Worm (Caenorhabditis elegans) whole organism, L2 larva: ENCODE data around the gene gtf-2H1.
A peak's percentile ranks its signal among the peaks of the same experiment; 100 is the strongest.

Experiments used
- C34F6.9 ChIP-seq: fragments of 150-350 bp; optimal IDR thresholded peaks from 2 replicates; lab custom pipeline; 2014; ENCODE audit warnings: missing biosample characterization, missing genetic modification characterization
- F13H6.1 ChIP-seq: sonication (generic microtip); optimal IDR thresholded peaks from 2 replicates; lab custom pipeline; 2016; ENCODE audit warnings: missing genetic modification characterization, missing compliant biosample characterization
- R02D3.7 ChIP-seq: fragments of 150-350 bp; optimal IDR thresholded peaks from 2 replicates; lab custom pipeline; 2014; ENCODE audit warnings: missing biosample characterization, missing genetic modification characterization
- Y55F3AM.14 ChIP-seq: fragments of 200-800 bp; sonication (Bioruptor generic); optimal IDR thresholded peaks from 2 replicates; lab custom pipeline; 2018; ENCODE audit warnings: mild to moderate bottlenecking, missing genetic modification characterization, missing compliant biosample characterization
- ZK546.5 ChIP-seq: sonication (generic microtip); optimal IDR thresholded peaks from 2 replicates; lab custom pipeline; 2017; ENCODE audit warnings: missing biosample characterization, missing genetic modification characterization
- alr-1 ChIP-seq: fragments of 150-350 bp; optimal IDR thresholded peaks from 2 replicates; lab custom pipeline; 2014; ENCODE audit warnings: missing biosample characterization, missing genetic modification characterization
- aly-2 ChIP-seq: fragments of 150-350 bp; optimal IDR thresholded peaks from 2 replicates; lab custom pipeline; 2014; ENCODE audit warnings: missing biosample characterization, missing genetic modification characterization
- ama-1 ChIP-seq: fragments of 150-350 bp; optimal IDR thresholded peaks from 2 replicates; lab custom pipeline; 2018; ENCODE audit warnings: inconsistent platforms
- blmp-1 ChIP-seq: sonication (generic microtip); optimal IDR thresholded peaks from 2 replicates; lab custom pipeline; 2017; ENCODE audit warnings: missing genetic modification characterization, mild to moderate bottlenecking, missing compliant biosample characterization, antibody characterized with exemption, moderate library complexity; ENCODE audit not compliant: insufficient read depth
- ceh-16 ChIP-seq: fragments of 150-350 bp; optimal IDR thresholded peaks from 2 replicates; lab custom pipeline; 2014; ENCODE audit warnings: missing biosample characterization, missing genetic modification characterization
- ceh-82 ChIP-seq: fragments of 150-350 bp; optimal IDR thresholded peaks from 2 replicates; lab custom pipeline; 2014; ENCODE audit warnings: missing biosample characterization, missing genetic modification characterization
- crh-2 ChIP-seq: sonication (generic microtip); optimal IDR thresholded peaks from 2 replicates; lab custom pipeline; 2017; ENCODE audit warnings: missing biosample characterization, missing genetic modification characterization
- dmd-4 ChIP-seq: sonication (generic microtip); optimal IDR thresholded peaks from 2 replicates; lab custom pipeline; 2017; ENCODE audit warnings: missing biosample characterization, missing genetic modification characterization
- egl-27 ChIP-seq: sonication (generic microtip); optimal IDR thresholded peaks from 3 replicates; lab custom pipeline; 2017; ENCODE audit warnings: missing biosample characterization, missing genetic modification reagents, missing genetic modification characterization
- elt-1 ChIP-seq: fragments of 150-350 bp; optimal IDR thresholded peaks from 2 replicates; lab custom pipeline; 2014; ENCODE audit warnings: missing biosample characterization, missing genetic modification characterization
- elt-3 ChIP-seq: sonication (generic microtip); optimal IDR thresholded peaks from 2 replicates; lab custom pipeline; 2017; ENCODE audit warnings: missing biosample characterization, missing genetic modification characterization
- fos-1 ChIP-seq: fragments of 150-350 bp; optimal IDR thresholded peaks from 2 replicates; lab custom pipeline; 2014; ENCODE audit warnings: missing biosample characterization, missing genetic modification characterization
- gmeb-1 ChIP-seq: fragments of 150-350 bp; optimal IDR thresholded peaks from 2 replicates; lab custom pipeline; 2014; ENCODE audit warnings: missing biosample characterization, missing genetic modification characterization
- lin-11 ChIP-seq: fragments of 150-350 bp; sonication (generic microtip); optimal IDR thresholded peaks from 2 replicates; lab custom pipeline; 2014; ENCODE audit warnings: missing biosample characterization, missing genetic modification characterization, inconsistent platforms, mixed read lengths
- lin-13 ChIP-seq: fragments of 150-350 bp; optimal IDR thresholded peaks from 2 replicates; lab custom pipeline; 2014; ENCODE audit warnings: missing biosample characterization, missing genetic modification reagents, missing genetic modification characterization
- lin-39 ChIP-seq: fragments of 150-350 bp; optimal IDR thresholded peaks from 2 replicates; lab custom pipeline; 2014; ENCODE audit warnings: missing biosample characterization, missing genetic modification reagents, missing genetic modification characterization
- lsy-2 ChIP-seq, 2 experiments: fragments of 150-350 bp in 1 of 2; sonication (generic microtip) in 1 of 2; optimal IDR thresholded peaks; 2 replicates each; lab custom pipeline; 2014 to 2017; ENCODE audit warnings: missing biosample characterization in 2 of 2, missing genetic modification characterization in 2 of 2
- mab-5 ChIP-seq: fragments of 150-350 bp; optimal IDR thresholded peaks from 2 replicates; lab custom pipeline; 2014; ENCODE audit warnings: missing biosample characterization, missing genetic modification characterization
- mbf-1 ChIP-seq: sonication (generic microtip); optimal IDR thresholded peaks from 2 replicates; lab custom pipeline; 2017; ENCODE audit warnings: missing biosample characterization, missing genetic modification characterization
- mdl-1 ChIP-seq, 2 experiments: fragments of 150-350 bp in 1 of 2; sonication (generic microtip) in 1 of 2; optimal IDR thresholded peaks; 2 replicates each; lab custom pipeline; 2017; ENCODE audit warnings: missing biosample characterization in 2 of 2, missing genetic modification characterization in 2 of 2
- nhr-10 ChIP-seq: sonication (generic microtip); optimal IDR thresholded peaks from 2 replicates; lab custom pipeline; 2017; ENCODE audit warnings: missing biosample characterization, missing genetic modification characterization
- nhr-11 ChIP-seq: fragments of 150-350 bp; optimal IDR thresholded peaks from 2 replicates; lab custom pipeline; 2014; ENCODE audit warnings: missing biosample characterization, missing genetic modification characterization
- nhr-12 ChIP-seq: fragments of 150-350 bp; optimal IDR thresholded peaks from 2 replicates; lab custom pipeline; 2014; ENCODE audit warnings: missing biosample characterization, missing genetic modification characterization
- nhr-129 ChIP-seq: fragments of 150-350 bp; optimal IDR thresholded peaks from 2 replicates; lab custom pipeline; 2014; ENCODE audit warnings: missing biosample characterization, missing genetic modification characterization
- nhr-21 ChIP-seq: fragments of 150-350 bp; optimal IDR thresholded peaks from 2 replicates; lab custom pipeline; 2014; ENCODE audit warnings: missing biosample characterization, missing genetic modification characterization
- nhr-23 ChIP-seq: fragments of 150-350 bp; optimal IDR thresholded peaks from 2 replicates; lab custom pipeline; 2014; ENCODE audit warnings: missing biosample characterization, missing genetic modification reagents, missing genetic modification characterization
- nhr-237 ChIP-seq: fragments of 150-350 bp; optimal IDR thresholded peaks from 2 replicates; lab custom pipeline; 2014; ENCODE audit warnings: missing biosample characterization, missing genetic modification characterization
- nhr-25 ChIP-seq: fragments of 150-350 bp; sonication (generic microtip); optimal IDR thresholded peaks from 3 replicates; lab custom pipeline; 2014; ENCODE audit warnings: missing biosample characterization, missing genetic modification characterization
- nhr-6 ChIP-seq: fragments of 150-350 bp; optimal IDR thresholded peaks from 2 replicates; lab custom pipeline; 2014; ENCODE audit warnings: missing biosample characterization, missing genetic modification characterization
- nhr-77 ChIP-seq: fragments of 150-350 bp; optimal IDR thresholded peaks from 2 replicates; lab custom pipeline; 2014; ENCODE audit warnings: missing biosample characterization, missing genetic modification characterization
- peb-1 ChIP-seq: fragments of 150-350 bp; optimal IDR thresholded peaks from 2 replicates; lab custom pipeline; 2014; ENCODE audit warnings: missing biosample characterization, missing genetic modification characterization
- sem-4 ChIP-seq: fragments of 150-350 bp; optimal IDR thresholded peaks from 2 replicates; lab custom pipeline; 2014; ENCODE audit warnings: missing biosample characterization, missing genetic modification reagents, missing genetic modification characterization
- skn-1 ChIP-seq: sonication (generic microtip); optimal IDR thresholded peaks from 2 replicates; lab custom pipeline; 2017; ENCODE audit warnings: missing biosample characterization, missing genetic modification characterization
- sma-3 ChIP-seq: sonication (generic microtip); optimal IDR thresholded peaks from 2 replicates; lab custom pipeline; 2016; ENCODE audit warnings: missing genetic modification reagents, missing genetic modification characterization, missing compliant biosample characterization
- sma-9 ChIP-seq, 2 experiments: fragments of 150-350 bp in 1 of 2; sonication (generic microtip) in 1 of 2; optimal IDR thresholded peaks; 2 replicates each; lab custom pipeline; 2014 to 2016; ENCODE audit warnings: missing genetic modification characterization in 2 of 2, mild to moderate bottlenecking in 1 of 2, missing biosample characterization in 1 of 2, missing compliant biosample characterization in 1 of 2, missing genetic modification reagents in 1 of 2, moderate library complexity in 1 of 2
- snpc-4 ChIP-seq: fragments of 150-350 bp; optimal IDR thresholded peaks from 2 replicates; lab custom pipeline; 2014; ENCODE audit warnings: missing biosample characterization, missing genetic modification characterization
- unc-39 ChIP-seq: fragments of 150-350 bp; optimal IDR thresholded peaks from 2 replicates; lab custom pipeline; 2014; ENCODE audit warnings: missing biosample characterization, missing genetic modification characterization
- unc-55 ChIP-seq: fragments of 150-350 bp; sonication (generic microtip); optimal IDR thresholded peaks from 3 replicates; lab custom pipeline; 2014; ENCODE audit warnings: missing biosample characterization, missing genetic modification reagents, missing genetic modification characterization
- unc-62 ChIP-seq: fragments of 150-350 bp; optimal IDR thresholded peaks from 2 replicates; lab custom pipeline; 2014; ENCODE audit warnings: missing biosample characterization, missing genetic modification reagents, missing genetic modification characterization
- zag-1 ChIP-seq: fragments of 150-350 bp; optimal IDR thresholded peaks from 2 replicates; lab custom pipeline; 2014; ENCODE audit warnings: missing biosample characterization, missing genetic modification characterization
- ztf-1 ChIP-seq: fragments of 200-800 bp; sonication (Bioruptor generic); conservative IDR thresholded peaks from 2 replicates; pipeline ENCODE4 v1.3.6; 2022; ENCODE audit warnings: missing genetic modification characterization, missing compliant biosample characterization
- ztf-11 ChIP-seq: sonication (generic microtip); optimal IDR thresholded peaks from 2 replicates; lab custom pipeline; 2017; ENCODE audit warnings: missing biosample characterization, missing genetic modification characterization
- ztf-4 ChIP-seq: fragments of 150-350 bp; optimal IDR thresholded peaks from 2 replicates; lab custom pipeline; 2014; ENCODE audit warnings: missing biosample characterization, missing genetic modification characterization

Gene gtf-2H1

ce11 chrIV:262460-262859 lies 30.9 kb upstream of the gtf-2H1 start:
- TF ChIP-seq peb-1 (no peak), lin-13 (no peak), nhr-12 (tag; lab: Kevin White, UChicago) (no peak), unc-39 (no peak), nhr-237 (tag; lab: Kevin White, UChicago) (no peak), snpc-4 (tag; lab: Kevin White, UChicago) (no peak), nhr-10 (tag; lab: Kevin White, UChicago) (no peak), nhr-11 (tag; lab: Kevin White, UChicago) (no peak), mab-5 (no peak), nhr-77 (tag; lab: Kevin White, UChicago) (no peak), egl-27 (tag; lab: Kevin White, UChicago) (no peak), unc-62 (GFP tag; lab: Kevin White, UChicago) (no peak), skn-1 (tag; lab: Kevin White, UChicago) (no peak), nhr-21 (tag; lab: Kevin White, UChicago) (no peak), aly-2 (tag; lab: Kevin White, UChicago) (no peak), sma-9 (GFP tag; optimal IDR thresholded peaks at IDR 0.05; lab: Kevin White, UChicago) (no peak), sma-9 (tag; optimal IDR thresholded peaks at IDR 0.05; lab: Kevin White, UChicago) (no peak), mdl-1 (tag; optimal IDR thresholded peaks at IDR 0.05; lab: Kevin White, UChicago) (no peak), C34F6.9 (tag; lab: Kevin White, UChicago) (no peak), ZK546.5 (no peak), ama-1 (lab: Kevin White, UChicago) (no peak)

ce11 chrIV:261607-262006 lies 30.0 kb upstream of the gtf-2H1 start, which contains the start of gene pqbp-1.1:
pqbp-1.1 (minus strand) TSS chrIV:261683.
- TF ChIP-seq nhr-21 (tag; lab: Kevin White, UChicago) (peak; percentile 67), sma-3 (GFP tag; lab: Kevin White, UChicago) (peak; percentile 57), nhr-129 (tag; lab: Kevin White, UChicago) (peak; percentile 11), nhr-6 (tag; lab: Kevin White, UChicago) (no peak), ztf-11 (no peak), nhr-237 (tag; lab: Kevin White, UChicago) (no peak), nhr-25 (tag; lab: Kevin White, UChicago) (peak; percentile 69), unc-55 (GFP tag; lab: Kevin White, UChicago) (peak; percentile 93), crh-2 (tag; lab: Kevin White, UChicago) (peak; percentile 66), peb-1 (no peak), sma-9 (GFP tag; optimal IDR thresholded peaks at IDR 0.05; lab: Kevin White, UChicago) (peak; percentile 37), sma-9 (tag; optimal IDR thresholded peaks at IDR 0.05; lab: Kevin White, UChicago) (no peak), Y55F3AM.14 (GFP tag; lab: Kevin White, UChicago) (no peak), ama-1 (lab: Kevin White, UChicago) (no peak), mbf-1 (no peak), lin-11 (tag; lab: Kevin White, UChicago) (no peak), elt-3 (no peak), C34F6.9 (tag; lab: Kevin White, UChicago) (peak; percentile 79), gmeb-1 (tag; lab: Kevin White, UChicago) (peak; percentile 95), ceh-82 (tag; lab: Kevin White, UChicago) (no peak), nhr-77 (tag; lab: Kevin White, UChicago) (no peak), lin-13 (peak; percentile 66), ceh-16 (tag; lab: Kevin White, UChicago) (no peak), ztf-4 (no peak), mab-5 (peak; percentile 37), nhr-12 (tag; lab: Kevin White, UChicago) (no peak), sem-4 (tag; lab: Kevin White, UChicago) (peak; percentile 17), R02D3.7 (tag; lab: Kevin White, UChicago) (no peak), unc-62 (GFP tag; lab: Kevin White, UChicago) (no peak), egl-27 (tag; lab: Kevin White, UChicago) (no peak), nhr-10 (tag; lab: Kevin White, UChicago) (no peak), lin-39 (tag; lab: Kevin White, UChicago) (no peak), nhr-11 (tag; lab: Kevin White, UChicago) (no peak), fos-1 (tag; lab: Kevin White, UChicago) (peak; percentile 9), F13H6.1 (no peak), elt-1 (tag; lab: Kevin White, UChicago) (no peak), blmp-1 (peak; percentile 49), snpc-4 (tag; lab: Kevin White, UChicago) (no peak), nhr-23 (no peak), mdl-1 (tag; optimal IDR thresholded peaks at IDR 0.05; lab: Kevin White, UChicago) (no peak), alr-1 (tag; lab: Kevin White, UChicago) (no peak), aly-2 (tag; lab: Kevin White, UChicago) (no peak), zag-1 (tag; lab: Kevin White, UChicago) (no peak), unc-39 (no peak), lsy-2 (tag; optimal IDR thresholded peaks at IDR 0.05; lab: Kevin White, UChicago) (peak; percentile 31 to 77), ztf-1 (GFP tag; lab: Robert Waterston, UW) (no peak), ZK546.5 (no peak), skn-1 (tag; lab: Kevin White, UChicago) (no peak), dmd-4 (tag; lab: Kevin White, UChicago) (no peak)
